Fruit fly (Drosophila melanogaster): ENCODE results near the gene tkv.

The tkv gene

DNA sequence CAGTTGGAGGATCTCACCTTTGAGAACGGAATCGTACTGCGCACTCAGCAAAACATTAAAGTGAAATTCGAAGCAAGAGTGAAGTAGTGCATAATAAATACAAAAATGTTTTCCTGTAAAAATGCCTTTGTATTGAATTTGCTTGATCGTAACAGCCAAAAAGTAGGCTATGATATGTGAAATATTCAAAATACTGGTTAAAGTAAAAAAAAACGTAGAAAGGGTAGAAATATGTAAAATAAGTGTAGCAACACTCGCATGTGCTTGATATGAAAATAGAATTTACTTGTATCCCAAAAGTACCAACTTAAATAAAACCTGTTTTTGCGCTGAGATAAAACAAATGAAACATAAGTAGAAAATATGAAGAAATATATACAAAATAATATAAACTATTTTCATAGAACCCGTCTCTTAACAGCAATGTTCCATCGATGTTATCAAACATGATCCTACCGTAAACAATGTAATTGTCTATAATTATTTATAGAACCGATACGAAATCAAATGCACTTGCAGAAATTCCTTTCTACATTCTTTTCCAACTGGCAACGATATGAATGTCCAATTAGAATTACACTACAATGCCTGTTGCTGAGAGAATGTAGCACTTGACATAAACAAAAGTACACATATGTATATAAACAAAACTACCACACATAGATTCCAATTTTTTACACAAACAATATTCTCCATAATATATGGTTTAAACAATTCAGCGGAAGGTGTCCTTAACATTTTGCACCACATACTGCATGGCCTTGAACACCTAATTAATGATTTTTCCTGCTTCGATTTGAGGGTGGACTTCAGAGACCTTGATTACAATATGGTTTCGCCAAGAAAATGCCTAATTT is 741 bp downstream of the tkv start (continued):
- TF ChIP-seq chn (GFP tag; optimal IDR thresholded peaks at IDR 0.05) (no peak), zf30C (GFP tag; optimal IDR thresholded peaks at IDR 0.05) (peak; percentile 79), sisA (GFP tag; IDR thresholded peaks at IDR 0.05) (no peak), CG31441 (GFP tag; IDR thresholded peaks at IDR 0.05) (no peak), CG10267 (tag; optimal IDR thresholded peaks at IDR 0.05) (no peak), nerfin-1 (tag; optimal IDR thresholded peaks at IDR 0.05) (peak; percentile 5), ab (GFP tag; optimal IDR thresholded peaks at IDR 0.05) (no peak), pb (GFP tag; optimal IDR thresholded peaks at IDR 0.05) (no peak), CG14965 (GFP tag; optimal IDR thresholded peaks at IDR 0.05; ENCODE audit: borderline replicate concordance) (no peak), CG12219 (GFP tag; optimal IDR thresholded peaks at IDR 0.05) (no peak), CG8765 (GFP tag; IDR thresholded peaks at IDR 0.05) (no peak), odd (GFP tag; optimal IDR thresholded peaks at IDR 0.05) (no peak), phol (tag; optimal IDR thresholded peaks at IDR 0.05) (no peak), CG15601 (tag; optimal IDR thresholded peaks at IDR 0.05) (peak; percentile 37), otp (GFP tag; IDR thresholded peaks at IDR 0.05) (no peak), dati (GFP tag; IDR thresholded peaks at IDR 0.05) (no peak), gce (GFP tag; IDR thresholded peaks at IDR 0.05) (no peak), Opbp (GFP tag; IDR thresholded peaks at IDR 0.05; ENCODE audit: partially characterized antibody) (0 out of 3 replicates have a peak, but pooled peaks have one; percentile 24), h (optimal IDR thresholded peaks at IDR 0.05) (no peak), prd (optimal IDR thresholded peaks at IDR 0.05) (no peak), prd (GFP tag; IDR thresholded peaks at IDR 0.05) (no peak), D (optimal IDR thresholded peaks at IDR 0.05) (no peak), D (GFP tag; optimal IDR thresholded peaks at IDR 0.05) (peak; percentile 11), Adf1 (GFP tag; IDR thresholded peaks at IDR 0.05) (no peak), Camta (GFP tag; optimal IDR thresholded peaks at IDR 0.05) (no peak), amos (GFP tag; IDR thresholded peaks at IDR 0.05; ENCODE audit: partially characterized antibody) (peak; percentile 58), CG3065 (GFP tag; optimal IDR thresholded peaks at IDR 0.05) (no peak), C15 (GFP tag; IDR thresholded peaks at IDR 0.05) (no peak), Ssrp (tag; optimal IDR thresholded peaks at IDR 0.05) (no peak), CG12299 (tag; optimal IDR thresholded peaks at IDR 0.05) (peak; percentile 24), dmrt99B (tag; optimal IDR thresholded peaks at IDR 0.05) (no peak), Dad (GFP tag; optimal IDR thresholded peaks at IDR 0.05) (no peak), zen2 (GFP tag; IDR thresholded peaks at IDR 0.05; ENCODE audit: partially characterized antibody) (no peak), Sox102F (GFP tag; optimal IDR thresholded peaks at IDR 0.05) (no peak), CG6791 (GFP tag; IDR thresholded peaks at IDR 0.05; ENCODE audit: partially characterized antibody) (no peak), Xrp1 (GFP tag; IDR thresholded peaks at IDR 0.05) (0 out of 2 replicates have a peak, but pooled peaks have one; percentile 14), gro (GFP tag; optimal IDR thresholded peaks at IDR 0.05) (no peak), sqz (GFP tag; optimal IDR thresholded peaks at IDR 0.05) (no peak), sd (tag; optimal IDR thresholded peaks at IDR 0.05) (peak; percentile 34), zfh2 (GFP tag; optimal IDR thresholded peaks at IDR 0.05) (no peak), Ptx1 (GFP tag; IDR thresholded peaks at IDR 0.05) (no peak), insv (GFP tag; optimal IDR thresholded peaks at IDR 0.05) (peak; percentile 65 to 96), CG4730 (GFP tag; IDR thresholded peaks at IDR 0.05) (no peak), CG14710 (tag; optimal IDR thresholded peaks at IDR 0.05) (peak; percentile 7), run (tag; optimal IDR thresholded peaks at IDR 0.05) (no peak), salm (tag; optimal IDR thresholded peaks at IDR 0.05) (no peak), gfzf (GFP tag; optimal IDR thresholded peaks at IDR 0.05) (no peak), Elba2 (GFP tag; optimal IDR thresholded peaks at IDR 0.05) (no peak), bsh (GFP tag; optimal IDR thresholded peaks at IDR 0.05) (peak in 1 of 2 experiments; percentile 20), B-H1 (GFP tag; IDR thresholded peaks at IDR 0.05) (no peak)
